Fruit fly (Drosophila melanogaster) S2 (cell line): ENCODE data around the gene CG6602.

Experiments
- CG8478 ChIP-seq: fragments of >200 bp; optimal IDR thresholded peaks from 2 replicates; lab custom pipeline; 2018
- CTCF ChIP-seq, 2 experiments: fragments of >200 bp; optimal IDR thresholded peaks; 2 replicates each; lab custom pipeline; 2018

Gene CG6602

dm6 chr3L:6106717-6107116 lies 34.8 kb downstream of the CG6602 start:
- no peak for TF ChIP-seq CG8478

- TF ChIP-seq CG8478 = no peak
- TF ChIP-seq CTCF (optimal IDR thresholded peaks at IDR 0.05; lab: Kevin White, UChicago) = no peak
Observed at dm6 chr3L:6108264-6109060, 36.5 kb downstream of the CG6602 start.

- no peak for TF ChIP-seq CTCF (optimal IDR thresholded peaks at IDR 0.05; lab: Kevin White, UChicago)
- TF ChIP-seq CG8478 = no peak
Observed at dm6 chr3L:6110673-6111449, 38.9 kb downstream of the CG6602 start.

- TF ChIP-seq CG8478 = no peak
- TF ChIP-seq CTCF (optimal IDR thresholded peaks at IDR 0.05; lab: Kevin White, UChicago) = no peak
Observed at dm6 chr3L:6111458-6111857, 39.5 kb downstream of the CG6602 start.

- no peak for TF ChIP-seq CTCF (optimal IDR thresholded peaks at IDR 0.05; lab: Kevin White, UChicago)
- no peak for TF ChIP-seq CG8478
Observed at dm6 chr3L:6115505-6115904, 43.6 kb downstream of the CG6602 start.

dm6 chr3L:6116881-6117280 lies 44.9 kb downstream of the CG6602 start:
- TF ChIP-seq CTCF (optimal IDR thresholded peaks at IDR 0.05; lab: Kevin White, UChicago) (no peak), CG8478 (no peak)
